Fruit fly (Drosophila melanogaster): ENCODE data around the gene vri.
A peak's percentile ranks its signal among the peaks of the same experiment; 100 is the strongest.

vri gene

DNA sequence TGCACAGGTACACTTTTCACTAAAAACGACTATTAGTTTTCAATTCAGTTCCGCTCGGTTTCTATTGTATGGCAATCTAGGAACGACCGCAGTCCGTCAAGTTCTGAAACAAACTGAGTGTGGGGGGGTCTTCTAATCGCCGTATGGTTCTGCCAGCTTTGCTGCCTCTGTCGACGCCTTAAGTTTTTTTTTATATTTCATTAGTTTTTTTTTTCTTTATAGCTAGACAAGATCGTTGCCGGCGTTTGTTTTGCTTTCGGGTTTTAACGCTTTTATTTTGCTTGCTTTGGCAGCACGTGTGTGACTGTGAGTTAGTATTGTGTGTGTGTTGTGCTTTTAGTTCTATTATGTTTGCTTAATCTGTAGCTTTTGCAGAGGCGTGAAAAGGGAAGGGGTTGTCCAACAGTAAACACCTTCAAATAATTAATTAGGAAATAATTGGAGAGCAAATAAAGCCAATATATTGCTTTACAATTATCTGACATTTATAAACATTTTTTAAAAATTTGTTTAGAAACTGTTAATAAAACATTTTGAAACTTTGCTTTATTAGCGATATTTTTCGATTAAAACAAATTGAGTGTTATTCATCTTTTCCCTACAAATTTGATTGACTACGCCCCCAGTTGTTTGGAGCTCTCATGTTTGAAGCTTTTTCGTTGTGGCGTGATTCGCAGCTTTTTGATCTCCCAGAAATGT, 53.5 kb downstream of the vri start, which contains the start of gene Acsf2 (continued):
- TF ChIP-seq HmgZ (tag; optimal IDR thresholded peaks at IDR 0.05), result peak; percentile 98
- peak; percentile 45 for TF ChIP-seq CG1603 (tag; optimal IDR thresholded peaks at IDR 0.05)
- no peak for TF ChIP-seq CG14860 (GFP tag; IDR thresholded peaks at IDR 0.05; ENCODE audit: partially characterized antibody)
- peak; percentile 80 for TF ChIP-seq CkIIα-i1 (GFP tag; IDR thresholded peaks at IDR 0.05)
- peak; percentile 92 for TF ChIP-seq Side (GFP tag; optimal IDR thresholded peaks at IDR 0.05)
- TF ChIP-seq Max (GFP tag; optimal IDR thresholded peaks at IDR 0.05), result peak; percentile 88
- TF ChIP-seq nom (GFP tag; optimal IDR thresholded peaks at IDR 0.05), result no peak
- peak; percentile 81; the same call in 2 of the 3 replicates for TF ChIP-seq zfh1 (GFP tag; IDR thresholded peaks at IDR 0.05)
- TF ChIP-seq CG4404 (GFP tag; IDR thresholded peaks at IDR 0.05), result peak; percentile 96
- peak; percentile 90 for TF ChIP-seq CG1792 (GFP tag; optimal IDR thresholded peaks at IDR 0.05)
- peak; percentile 98 for TF ChIP-seq Usf (GFP tag; optimal IDR thresholded peaks at IDR 0.05)
- no peak for TF ChIP-seq CG2199 (GFP tag; IDR thresholded peaks at IDR 0.05)
- peak; percentile 99 for TF ChIP-seq CG10147 (GFP tag; optimal IDR thresholded peaks at IDR 0.05)
- TF ChIP-seq CG12236 (GFP tag; optimal IDR thresholded peaks at IDR 0.05), result peak; percentile 68
- peak; percentile 92 for TF ChIP-seq CG2712 (tag; optimal IDR thresholded peaks at IDR 0.05)
- TF ChIP-seq ash1 (GFP tag; optimal IDR thresholded peaks at IDR 0.05), result peak; percentile 71
- TF ChIP-seq CG12155 (GFP tag; optimal IDR thresholded peaks at IDR 0.05), result peak; percentile 97
- peak; percentile 98 for TF ChIP-seq CG30403 (GFP tag; optimal IDR thresholded peaks at IDR 0.05)
- peak; percentile 84 for TF ChIP-seq D19A (tag; optimal IDR thresholded peaks at IDR 0.05)
- peak; percentile 96 for TF ChIP-seq seq (GFP tag; IDR thresholded peaks at IDR 0.05)
- TF ChIP-seq CG15479 (GFP tag; optimal IDR thresholded peaks at IDR 0.05), result no peak
- TF ChIP-seq Abd-B (GFP tag; optimal IDR thresholded peaks at IDR 0.05), result peak; percentile 97
- peak; percentile 13 for TF ChIP-seq CG14710 (tag; optimal IDR thresholded peaks at IDR 0.05)
- peak; percentile 98 for TF ChIP-seq CG15269 (tag; optimal IDR thresholded peaks at IDR 0.05)
- TF ChIP-seq schlank (tag; optimal IDR thresholded peaks at IDR 0.05), result peak; percentile 96
- peak; percentile 96 for TF ChIP-seq Taf1 (GFP tag; IDR thresholded peaks at IDR 0.05)
- TF ChIP-seq bcd (GFP tag; optimal IDR thresholded peaks at IDR 0.05), result peak; percentile 97
- TF ChIP-seq CG43689 (GFP tag; IDR thresholded peaks at IDR 0.05), result peak; percentile 85
- peak; percentile 86 for TF ChIP-seq ssp (GFP tag; IDR thresholded peaks at IDR 0.05)
- peak; percentile 77 for TF ChIP-seq trh (GFP tag; optimal IDR thresholded peaks at IDR 0.05)
- TF ChIP-seq CG17568 (GFP tag; optimal IDR thresholded peaks at IDR 0.05), result peak; percentile 86
- peak; percentile 79 for TF ChIP-seq da (GFP tag; optimal IDR thresholded peaks at IDR 0.05)
- peak; percentile 76; the same call in 1 of the 3 replicates for TF ChIP-seq CG3726 (GFP tag; IDR thresholded peaks at IDR 0.05)
- TF ChIP-seq Awh (GFP tag; IDR thresholded peaks at IDR 0.05), result peak; percentile 78
- peak; percentile 59 for TF ChIP-seq HmgD (GFP tag; optimal IDR thresholded peaks at IDR 0.05)
- TF ChIP-seq phol (tag; optimal IDR thresholded peaks at IDR 0.05), result peak; percentile 87
- no peak for TF ChIP-seq zf30C (GFP tag; optimal IDR thresholded peaks at IDR 0.05)
- TF ChIP-seq Hey (tag; optimal IDR thresholded peaks at IDR 0.05), result peak; percentile 73
- peak; percentile 94 for TF ChIP-seq nmo (GFP tag; optimal IDR thresholded peaks at IDR 0.05)
- TF ChIP-seq jing (GFP tag; optimal IDR thresholded peaks at IDR 0.05), result peak; percentile 52
- peak; percentile 94 for TF ChIP-seq CrebB (tag; optimal IDR thresholded peaks at IDR 0.05)
- TF ChIP-seq CG4617 (GFP tag; optimal IDR thresholded peaks at IDR 0.05; ENCODE audit: borderline replicate concordance), result peak; percentile 64
- TF ChIP-seq sens (GFP tag), result peak; percentile 88
- TF ChIP-seq luna (GFP tag; optimal IDR thresholded peaks at IDR 0.05), result peak; percentile 92
- TF ChIP-seq odd (GFP tag; optimal IDR thresholded peaks at IDR 0.05), result peak; percentile 91
- TF ChIP-seq exex (tag; optimal IDR thresholded peaks at IDR 0.05), result peak; percentile 93
- no peak for TF ChIP-seq Hr39 (optimal IDR thresholded peaks at IDR 0.05)
- no peak for TF ChIP-seq CG4360 (GFP tag; IDR thresholded peaks at IDR 0.05)
- TF ChIP-seq pros (GFP tag; optimal IDR thresholded peaks at IDR 0.05), result no peak
- peak; percentile 81 for TF ChIP-seq tap (tag; optimal IDR thresholded peaks at IDR 0.05)

All from whole organism, embryonic.